Worm (Caenorhabditis elegans) whole organism, L2 larva: ENCODE measurements around the gene mrpl-46.

ENCODE experiments used
- R02D3.7 ChIP-seq: fragments of 150-350 bp; optimal IDR thresholded peaks from 2 replicates; lab custom pipeline; 2014; ENCODE audit warnings: missing biosample characterization, missing genetic modification characterization
- ZK546.5 ChIP-seq: sonication (generic microtip); optimal IDR thresholded peaks from 2 replicates; lab custom pipeline; 2017; ENCODE audit warnings: missing biosample characterization, missing genetic modification characterization
- aly-2 ChIP-seq: fragments of 150-350 bp; optimal IDR thresholded peaks from 2 replicates; lab custom pipeline; 2014; ENCODE audit warnings: missing biosample characterization, missing genetic modification characterization
- ama-1 ChIP-seq: fragments of 150-350 bp; optimal IDR thresholded peaks from 2 replicates; lab custom pipeline; 2018; ENCODE audit warnings: inconsistent platforms
- nhr-12 ChIP-seq: fragments of 150-350 bp; optimal IDR thresholded peaks from 2 replicates; lab custom pipeline; 2014; ENCODE audit warnings: missing biosample characterization, missing genetic modification characterization
- nhr-23 ChIP-seq: fragments of 150-350 bp; optimal IDR thresholded peaks from 2 replicates; lab custom pipeline; 2014; ENCODE audit warnings: missing biosample characterization, missing genetic modification reagents, missing genetic modification characterization
- nhr-77 ChIP-seq: fragments of 150-350 bp; optimal IDR thresholded peaks from 2 replicates; lab custom pipeline; 2014; ENCODE audit warnings: missing biosample characterization, missing genetic modification characterization
- snpc-4 ChIP-seq: fragments of 150-350 bp; optimal IDR thresholded peaks from 2 replicates; lab custom pipeline; 2014; ENCODE audit warnings: missing biosample characterization, missing genetic modification characterization
- unc-39 ChIP-seq: fragments of 150-350 bp; optimal IDR thresholded peaks from 2 replicates; lab custom pipeline; 2014; ENCODE audit warnings: missing biosample characterization, missing genetic modification characterization
- unc-62 ChIP-seq: fragments of 150-350 bp; optimal IDR thresholded peaks from 2 replicates; lab custom pipeline; 2014; ENCODE audit warnings: missing biosample characterization, missing genetic modification reagents, missing genetic modification characterization
- ztf-11 ChIP-seq: sonication (generic microtip); optimal IDR thresholded peaks from 2 replicates; lab custom pipeline; 2017; ENCODE audit warnings: missing biosample characterization, missing genetic modification characterization
- ztf-4 ChIP-seq: fragments of 150-350 bp; optimal IDR thresholded peaks from 2 replicates; lab custom pipeline; 2014; ENCODE audit warnings: missing biosample characterization, missing genetic modification characterization

ce11 chrIV:762486-763376, 37.9 kb upstream of the mrpl-46 start:
- TF ChIP-seq ZK546.5 (tag; lab: Kevin White, UChicago) (no peak), ztf-4 (tag; lab: Kevin White, UChicago) (no peak), ztf-11 (no peak), snpc-4 (tag; lab: Kevin White, UChicago) (no peak), unc-62 (no peak), ama-1 (lab: Kevin White, UChicago) (no peak), aly-2 (tag; lab: Kevin White, UChicago) (no peak), R02D3.7 (no peak), unc-39 (tag; lab: Kevin White, UChicago) (no peak), nhr-23 (tag; lab: Kevin White, UChicago) (no peak), nhr-77 (tag; lab: Kevin White, UChicago) (no peak), nhr-12 (tag; lab: Kevin White, UChicago) (no peak)
